Fruit fly (Drosophila melanogaster) Kc167 (cell line): ENCODE measurements around the gene Cyp310a1.

Experiments used
- Myc ChIP-seq: fragments of >200 bp; optimal IDR thresholded peaks from 2 replicates; lab custom pipeline; 2017; ENCODE audit warnings: missing external identifiers
- Sin3A ChIP-seq: fragments of >200 bp; optimal IDR thresholded peaks from 2 replicates; lab custom pipeline; 2018; ENCODE audit warnings: missing external identifiers
- h ChIP-seq: fragments of >200 bp; optimal IDR thresholded peaks from 3 replicates; lab custom pipeline; 2018; ENCODE audit warnings: missing external identifiers
- insv ChIP-seq: fragments of >200 bp; optimal IDR thresholded peaks from 3 replicates; lab custom pipeline; 2018; ENCODE audit warnings: missing external identifiers
- psq ChIP-seq: fragments of >200 bp; optimal IDR thresholded peaks from 2 replicates; lab custom pipeline; 2017; ENCODE audit warnings: missing external identifiers
- ttk ChIP-seq: sonication (Bioruptor generic); optimal IDR thresholded peaks from 2 replicates; lab custom pipeline; 2017; ENCODE audit warnings: missing external identifiers

Cyp310a1 gene

dm6 chr2L:18676948-18677820 lies 24.4 kb upstream of the Cyp310a1 start, which contains the start of the genes Mst36Fa and CG31751:
Gene Mst36Fa (minus strand): TSS chr2L:18676998.
Gene CG31751 (plus strand): TSS chr2L:18677221.
- TF ChIP-seq h (no peak), ttk (no peak), psq (lab: Kevin White, UChicago) (no peak), insv (lab: Kevin White, UChicago) (no peak), Myc (lab: Kevin White, UChicago) (no peak), Sin3A (lab: Kevin White, UChicago) (no peak)

dm6 chr2L:18674994-18675393 lies 22.2 kb upstream of the Cyp310a1 start, which contains the start of gene Mst36Fb:
Gene Mst36Fb (minus strand): TSS chr2L:18675094.
- TF ChIP-seq psq (lab: Kevin White, UChicago) = no peak
- TF ChIP-seq h = no peak
- TF ChIP-seq Myc (lab: Kevin White, UChicago) = no peak
- TF ChIP-seq ttk = no peak
- no peak for TF ChIP-seq Sin3A (lab: Kevin White, UChicago)
- no peak for TF ChIP-seq insv (lab: Kevin White, UChicago)

dm6 chr2L:18673185-18673584 lies 20.4 kb upstream of the Cyp310a1 start, which contains the start of gene CG43339:
Gene CG43339 (minus strand): TSS chr2L:18673285.
- TF ChIP-seq insv (lab: Kevin White, UChicago) (no peak), ttk (no peak), Sin3A (lab: Kevin White, UChicago) (no peak)

- no peak for TF ChIP-seq Sin3A (lab: Kevin White, UChicago)
- no peak for TF ChIP-seq insv (lab: Kevin White, UChicago)
- no peak for TF ChIP-seq ttk
- TF ChIP-seq psq (lab: Kevin White, UChicago) = no peak
- TF ChIP-seq h = no peak
- no peak for TF ChIP-seq Myc (lab: Kevin White, UChicago)
Observed at dm6 chr2L:18671146-18671545, 18.3 kb upstream of the Cyp310a1 start, which contains the start of gene CG43338. Gene CG43338 (minus strand): TSS chr2L:18671246.

- no peak for TF ChIP-seq Myc (lab: Kevin White, UChicago)
- TF ChIP-seq insv (lab: Kevin White, UChicago) = no peak
- no peak for TF ChIP-seq ttk
- TF ChIP-seq psq (lab: Kevin White, UChicago) = no peak
- no peak for TF ChIP-seq Sin3A (lab: Kevin White, UChicago)
- TF ChIP-seq h = no peak
Observed at dm6 chr2L:18665952-18666606, 13.3 kb upstream of the Cyp310a1 start.

dm6 chr2L:18664707-18665550 lies 12.1 kb upstream of the Cyp310a1 start:
- TF ChIP-seq ttk (no peak), Sin3A (lab: Kevin White, UChicago) (no peak), psq (lab: Kevin White, UChicago) (no peak), insv (lab: Kevin White, UChicago) (no peak), Myc (lab: Kevin White, UChicago) (no peak), h (no peak)

- TF ChIP-seq Myc (lab: Kevin White, UChicago) (no peak), psq (lab: Kevin White, UChicago) (no peak), ttk (no peak), Sin3A (lab: Kevin White, UChicago) (no peak), insv (lab: Kevin White, UChicago) (no peak), h (no peak)
Observed at dm6 chr2L:18663395-18663794, 10.6 kb upstream of the Cyp310a1 start.

- no peak for TF ChIP-seq Myc (lab: Kevin White, UChicago)
- no peak for TF ChIP-seq h
- TF ChIP-seq insv (lab: Kevin White, UChicago) = no peak
- TF ChIP-seq ttk = no peak
- no peak for TF ChIP-seq psq (lab: Kevin White, UChicago)
- TF ChIP-seq Sin3A (lab: Kevin White, UChicago) = no peak
Observed at dm6 chr2L:18658108-18658507, 5.3 kb upstream of the Cyp310a1 start.

dm6 chr2L:18656691-18657237 lies 4.0 kb upstream of the Cyp310a1 start:
- TF ChIP-seq Sin3A (lab: Kevin White, UChicago) (no peak), h (no peak), insv (lab: Kevin White, UChicago) (no peak), Myc (lab: Kevin White, UChicago) (no peak), psq (lab: Kevin White, UChicago) (no peak), ttk (no peak)

dm6 chr2L:18653328-18653675 lies 492 bp upstream of the Cyp310a1 start:
- no peak for TF ChIP-seq insv (lab: Kevin White, UChicago)
- TF ChIP-seq h = no peak
- TF ChIP-seq ttk = no peak
- TF ChIP-seq Myc (lab: Kevin White, UChicago) = no peak
- TF ChIP-seq psq (lab: Kevin White, UChicago) = no peak
